Fruit fly (Drosophila melanogaster) whole organism, larva: ENCODE results near the gene Hipk.

Source experiments
- noc ChIP-seq: fragments of 200-800 bp; sonication (Bioruptor generic); optimal IDR thresholded peaks from 3 replicates; lab custom pipeline; 2019; ENCODE audit warnings: missing biosample characterization, mild to moderate bottlenecking, missing genetic modification characterization, moderate library complexity

Gene Hipk

DNA sequence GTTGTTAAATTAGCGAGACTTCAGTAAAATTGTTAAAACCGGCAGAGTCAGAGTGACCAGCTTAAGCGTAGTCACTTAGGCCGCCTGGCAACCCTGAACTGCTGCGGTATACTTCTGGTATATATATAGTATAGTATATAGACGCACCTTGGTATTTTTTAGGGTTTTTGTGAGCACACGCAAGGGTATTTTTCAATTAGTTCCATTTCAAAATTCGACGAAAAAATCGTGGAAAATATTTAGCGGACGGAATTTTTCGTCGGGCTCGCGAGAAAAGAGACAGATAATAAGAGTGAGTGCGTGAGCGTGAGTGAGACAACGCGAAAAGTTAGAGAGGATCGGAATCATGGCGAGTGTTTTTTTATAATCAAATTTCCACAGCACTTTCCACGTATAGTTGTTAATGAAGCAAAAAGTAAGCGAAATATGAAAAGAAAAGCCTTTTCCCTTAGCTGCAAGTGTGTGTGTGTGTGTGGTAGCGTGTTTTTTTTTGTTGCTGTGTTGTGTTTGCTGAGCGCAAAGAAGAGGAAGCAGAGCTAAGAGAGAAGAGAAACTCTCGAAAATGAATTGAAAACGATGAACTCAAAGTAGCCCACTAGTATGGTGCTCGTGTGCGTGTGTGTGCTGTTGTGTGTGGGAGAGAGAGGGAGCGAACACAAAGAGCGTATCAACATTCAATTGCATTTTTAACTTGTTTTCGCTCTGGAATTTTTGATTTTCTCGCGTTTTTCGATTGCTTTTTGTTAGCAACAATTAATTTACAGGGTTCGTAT lies at the start of gene Hipk, which contains the start of gene Cypl:
Gene Hipk (plus strand): TSS at position 198 of the 773 bp plus-strand sequence.
Gene Cypl (minus strand): TSS at position 69 of the 773 bp plus-strand sequence.
- TF ChIP-seq noc (tag; lab: Kevin White, UChicago) = peak; percentile 59

DNA sequence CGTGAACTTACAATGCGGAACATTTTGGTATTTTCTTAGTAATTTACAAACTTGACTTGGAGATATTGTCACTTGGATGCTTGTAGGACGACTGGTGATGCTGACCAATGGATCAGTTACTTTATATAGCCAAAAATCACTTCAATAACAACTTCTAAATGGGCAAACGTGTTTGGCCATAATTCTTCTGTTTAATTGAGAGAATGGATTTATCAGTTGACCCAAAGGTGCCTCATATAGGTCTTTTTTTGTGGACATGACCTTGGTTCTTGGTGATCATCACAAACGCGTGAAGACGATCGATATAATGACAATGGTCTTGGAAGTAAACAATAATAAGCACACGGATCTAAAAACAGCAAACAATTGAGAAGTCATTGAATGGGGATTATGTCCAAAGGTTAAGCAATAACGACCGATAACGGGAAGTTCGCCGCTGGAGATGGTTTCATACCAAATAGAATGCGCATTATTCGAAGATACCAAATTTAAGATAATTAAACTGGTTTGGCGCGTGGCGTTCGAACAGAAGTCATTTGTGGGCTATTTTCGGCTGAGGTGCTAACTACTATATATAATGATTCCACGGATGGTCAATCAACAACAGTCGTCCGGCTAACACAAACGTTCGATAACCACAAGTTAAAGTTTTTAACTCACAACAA lies 42.4 kb upstream of the Hipk start, which contains the start of the genes CG34267 and CG34268:
Gene CG34267 (minus strand): TSS at position 101 of the 665 bp plus-strand sequence.
Gene CG34268 (plus strand): TSS at position 615 of the 665 bp plus-strand sequence.
- TF ChIP-seq noc (tag; lab: Kevin White, UChicago) = no peak

DNA sequence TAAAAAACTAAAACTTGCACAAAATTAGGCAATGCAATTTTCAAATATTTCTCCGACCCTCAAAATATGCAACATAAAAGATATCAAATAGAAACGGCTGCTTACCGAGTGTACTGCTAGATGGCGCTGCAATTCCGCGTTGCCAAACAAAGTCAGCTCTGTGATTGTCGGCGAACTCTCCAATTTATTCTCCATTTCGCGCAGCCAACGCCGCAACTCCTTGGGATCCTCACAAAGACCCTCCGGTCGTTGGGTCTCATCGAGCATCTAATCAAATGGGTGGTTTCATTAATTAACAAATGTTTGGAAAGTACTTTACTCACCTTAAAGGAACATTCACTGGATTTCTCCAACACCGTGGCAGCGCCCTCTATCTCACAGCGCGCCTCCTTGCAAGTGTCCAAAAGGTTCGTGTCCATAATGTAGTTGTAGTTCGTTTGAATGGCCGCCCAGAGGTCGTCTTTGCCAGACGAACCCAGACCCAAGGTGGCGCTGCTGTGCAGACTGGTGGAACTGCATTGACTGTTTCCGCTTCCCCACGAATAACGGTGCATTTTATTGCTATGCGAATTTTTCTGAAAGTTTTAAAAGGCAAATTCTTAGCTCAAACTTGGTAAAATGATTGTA lies 37.0 kb upstream of the Hipk start:
- no peak for TF ChIP-seq noc (tag; lab: Kevin White, UChicago)

- no peak for TF ChIP-seq noc (tag; lab: Kevin White, UChicago)
Measured at dm6 chr3L:507576-508322, 35.1 kb upstream of the Hipk start.

DNA sequence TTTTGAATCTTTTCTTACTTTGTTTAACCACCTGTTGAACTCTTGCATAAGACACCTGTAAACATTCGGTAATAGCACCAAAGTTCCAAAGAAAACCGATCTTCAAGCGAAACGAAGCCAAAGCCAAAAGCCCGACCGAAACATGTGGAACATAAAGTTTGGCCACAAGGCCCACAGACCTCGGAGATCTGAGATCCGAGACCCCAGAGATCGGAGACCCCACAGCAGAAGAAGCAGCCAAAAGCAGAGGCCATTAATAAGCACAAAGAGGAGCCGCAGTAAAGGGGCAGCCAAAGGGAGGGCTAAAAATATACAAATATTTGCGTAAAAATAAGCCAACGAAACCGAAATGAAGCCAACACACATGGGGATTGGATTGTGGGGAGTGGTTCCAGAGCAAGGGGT lies 32.0 kb upstream of the Hipk start:
- TF ChIP-seq noc (tag; lab: Kevin White, UChicago) = no peak

- peak; percentile 71 for TF ChIP-seq noc (tag; lab: Kevin White, UChicago)
Measured at dm6 chr3L:511755-512209, 31.1 kb upstream of the Hipk start.

- no peak for TF ChIP-seq noc (tag; lab: Kevin White, UChicago)
Measured at dm6 chr3L:513656-514055, 29.2 kb upstream of the Hipk start.

DNA sequence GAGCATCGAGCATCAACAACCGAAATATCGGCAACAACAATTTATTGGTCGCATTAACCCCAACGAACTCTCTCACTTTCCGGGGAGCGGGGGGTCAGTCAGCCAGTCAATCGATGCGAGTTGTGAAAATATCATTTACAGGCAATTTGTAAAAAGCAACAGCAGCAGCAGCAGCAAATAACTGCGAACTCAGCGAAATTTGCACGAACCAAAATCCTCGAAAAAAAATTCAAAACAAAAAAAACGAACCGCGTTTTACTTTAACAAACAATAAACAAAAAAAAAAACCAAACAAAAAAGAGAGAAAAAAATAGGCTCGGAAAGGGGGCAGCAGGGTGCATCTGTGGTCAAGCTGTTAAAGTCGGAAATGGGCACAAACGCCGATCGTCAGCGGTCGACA lies 27.2 kb upstream of the Hipk start:
- TF ChIP-seq noc (tag; lab: Kevin White, UChicago) = no peak

dm6 chr3L:516544-516943 lies 26.3 kb upstream of the Hipk start:
- no peak for TF ChIP-seq noc (tag; lab: Kevin White, UChicago)

dm6 chr3L:516948-517599 lies 25.8 kb upstream of the Hipk start:
- TF ChIP-seq noc (tag; lab: Kevin White, UChicago) = no peak

DNA sequence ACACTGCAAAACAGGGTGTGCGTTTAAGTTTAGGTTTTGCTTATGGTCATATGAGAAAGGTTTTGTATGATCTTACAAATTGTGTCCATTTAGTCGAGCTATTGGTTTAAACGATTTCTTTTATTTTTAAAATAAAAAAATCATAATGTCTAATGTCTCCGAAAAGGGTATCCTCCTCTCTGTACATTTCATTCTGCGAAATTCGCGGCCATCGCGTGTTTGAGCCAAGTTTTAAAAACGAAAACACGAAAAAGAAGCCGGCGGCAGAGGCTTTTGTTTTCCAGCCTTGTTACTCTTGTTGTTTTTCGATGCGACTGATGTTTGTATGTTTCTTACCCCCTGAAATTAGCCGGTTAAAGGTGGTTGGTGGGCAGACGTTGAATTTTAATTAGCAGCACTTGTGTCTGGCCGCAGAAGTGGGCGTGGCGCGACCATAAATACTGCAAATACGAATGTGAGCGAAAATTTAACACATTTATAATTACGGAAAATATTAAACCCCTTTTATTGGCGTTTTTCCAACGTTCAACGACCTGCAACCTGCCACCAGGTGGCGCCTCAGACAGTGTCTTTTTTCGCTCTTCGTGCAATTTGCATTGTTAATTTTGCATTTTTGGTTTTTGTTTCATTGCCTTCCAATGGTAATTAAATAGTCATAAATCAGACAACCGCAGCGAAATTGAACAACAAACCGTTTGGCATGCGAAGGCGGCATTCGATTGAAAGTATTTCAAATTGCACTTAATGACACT lies 22.2 kb upstream of the Hipk start:
- no peak for TF ChIP-seq noc (tag; lab: Kevin White, UChicago)

- TF ChIP-seq noc (tag; lab: Kevin White, UChicago) = no peak
Measured at dm6 chr3L:524246-524645, 18.6 kb upstream of the Hipk start.

DNA sequence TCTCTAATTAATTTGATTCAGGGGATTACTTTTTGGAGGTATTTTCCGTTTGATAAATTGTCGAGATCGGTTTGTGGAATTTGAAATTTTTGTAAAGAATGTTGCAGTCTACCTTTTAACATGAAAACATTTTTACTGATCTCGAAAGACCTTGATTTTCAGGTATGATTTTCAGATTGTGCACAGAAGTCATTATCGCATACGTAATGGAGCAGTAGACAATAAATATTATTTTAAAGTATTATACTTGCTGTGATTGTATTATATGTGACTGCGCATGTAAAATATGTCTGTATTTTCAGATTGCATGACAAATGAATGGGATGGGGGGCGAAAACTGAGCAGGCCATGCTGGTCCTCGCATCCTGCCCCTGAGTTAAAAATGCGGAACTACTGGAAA lies 14.8 kb upstream of the Hipk start, which contains the start of gene CG34269:
Gene CG34269 (plus strand): TSS at position 301 of the 400 bp plus-strand sequence.
- no peak for TF ChIP-seq noc (tag; lab: Kevin White, UChicago)

dm6 chr3L:530813-531212 lies 12.0 kb upstream of the Hipk start:
- TF ChIP-seq noc (tag; lab: Kevin White, UChicago) = no peak
